In the genomic region with DNA sequence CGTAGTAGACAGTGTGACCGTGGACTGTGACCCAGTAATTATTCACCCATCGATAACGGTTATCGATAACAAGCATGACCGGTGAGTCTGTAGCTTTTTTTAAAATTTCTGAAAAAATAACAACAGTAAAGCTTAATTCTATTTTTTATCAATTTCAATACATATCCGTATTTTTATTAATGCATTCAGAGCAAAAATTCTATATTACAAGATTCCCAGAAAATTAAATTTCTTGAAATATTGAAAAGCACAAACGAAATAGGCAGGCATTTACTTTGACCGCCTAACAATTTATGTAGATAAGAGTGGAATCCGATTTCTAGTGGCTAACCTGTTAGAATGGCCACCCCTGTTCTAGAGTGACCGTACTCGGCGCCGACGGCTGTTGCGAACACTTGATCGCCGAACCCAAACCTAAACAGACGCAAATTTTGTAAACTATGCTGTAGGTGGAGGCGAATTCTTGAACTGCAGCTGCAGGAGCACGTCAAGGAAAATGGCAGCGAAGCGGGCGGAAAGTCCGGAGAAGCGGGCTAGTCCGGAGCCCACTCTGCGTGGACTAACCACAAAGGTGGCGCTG, we compare ENCODE assay signal across 1 fruit fly cellular context.
TF ChIP-seq lines count a peak whose summit lies in the region.

Gene CG3652 (minus strand): TSS at position 35 of the 580 bp plus-strand sequence.

TF ChIP-seq in whole organism, embryonic, 481 proteins besides CTCF, POLR2A, EP300 and RAD21 (continued from another document):
- peak; percentile 31 for TF ChIP-seq CG12155 (GFP tag; optimal IDR thresholded peaks at IDR 0.05; lab: Kevin White, UChicago)
- no peak for TF ChIP-seq dan (GFP tag; IDR thresholded peaks at IDR 0.05; lab: Robert Waterston, UW)
- no peak for TF ChIP-seq ap (GFP tag; IDR thresholded peaks at IDR 0.05; lab: Robert Waterston, UW)
- no peak for TF ChIP-seq ase (GFP tag; IDR thresholded peaks at IDR 0.05; lab: Robert Waterston, UW)
- TF ChIP-seq Adf1 (GFP tag; IDR thresholded peaks at IDR 0.05; lab: Robert Waterston, UW) = no peak
- TF ChIP-seq Aef1 (GFP tag; IDR thresholded peaks at IDR 0.05; lab: Robert Waterston, UW) = no peak
- TF ChIP-seq CG13123 (GFP tag; optimal IDR thresholded peaks at IDR 0.05; lab: Kevin White, UChicago) = no peak
- no peak for TF ChIP-seq D19A (tag; optimal IDR thresholded peaks at IDR 0.05; lab: Kevin White, UChicago)
- peak; percentile 0 for TF ChIP-seq CG5245 (GFP tag; optimal IDR thresholded peaks at IDR 0.05; lab: Kevin White, UChicago)
- TF ChIP-seq dm (GFP tag; optimal IDR thresholded peaks at IDR 0.05; lab: Kevin White, UChicago) = peak; percentile 2
- TF ChIP-seq CG12942 (GFP tag; optimal IDR thresholded peaks at IDR 0.05; lab: Kevin White, UChicago) = no peak
- TF ChIP-seq CG12391 (tag; optimal IDR thresholded peaks at IDR 0.05; lab: Kevin White, UChicago) = peak; percentile 48
- TF ChIP-seq CG11560 (tag; IDR thresholded peaks at IDR 0.05; lab: Robert Waterston, UW) = no peak
- no peak for TF ChIP-seq Hand (GFP tag; optimal IDR thresholded peaks at IDR 0.05; lab: Kevin White, UChicago)
- TF ChIP-seq twi (tag; optimal IDR thresholded peaks at IDR 0.05; lab: Kevin White, UChicago) = no peak
- TF ChIP-seq caup (GFP tag; optimal IDR thresholded peaks at IDR 0.05; lab: Kevin White, UChicago; ENCODE audit: severe bottlenecking) = no peak
